Fruit fly (Drosophila melanogaster): Measurements from ENCODE around the gene CG33509.

- no peak for TF ChIP-seq CG11617 (GFP tag; optimal IDR thresholded peaks at IDR 0.05)
- no peak for TF ChIP-seq Mnt (GFP tag; optimal IDR thresholded peaks at IDR 0.05)
- no peak for TF ChIP-seq CG5204 (GFP tag; optimal IDR thresholded peaks at IDR 0.05)
- no peak for TF ChIP-seq Crg-1 (GFP tag; optimal IDR thresholded peaks at IDR 0.05)
- no peak for TF ChIP-seq pad (GFP tag; optimal IDR thresholded peaks at IDR 0.05)
- no peak for TF ChIP-seq CG7101 (tag; optimal IDR thresholded peaks at IDR 0.05)
Observed at dm6 chr2L:21111849-21112248, 25.5 kb upstream of the CG33509 start.

All from whole organism, adult.